Worm (Caenorhabditis elegans): ENCODE results near the gene F54C9.9.

- TF ChIP-seq ztf-29 (GFP tag; IDR thresholded peaks at IDR 0.05) (peak; percentile 16; the same call in 1 of the 2 replicates), ztf-23 (GFP tag; IDR thresholded peaks at IDR 0.05) (peak; percentile 92), flt-1 (GFP tag; IDR thresholded peaks at IDR 0.05) (peak; percentile 89), klf-2 (GFP tag; conservative IDR thresholded peaks at IDR 0.05) (0 out of 2 replicates have a peak, but pooled peaks have one; percentile 51)
Observed at ce11 chrII:8561227-8561626, 16.6 kb upstream of the F54C9.9 start, which contains the start of gene iff-2.
